Fruit fly (Drosophila melanogaster) whole organism, embryonic: Measurements from ENCODE around the gene CG33124.

Source experiments
- Adf1 ChIP-seq: fragments of 200-800 bp; sonication (Bioruptor generic); IDR thresholded peaks from 2 replicates; pipeline ENCODE4 v1.3.6; 2022; ENCODE audit warnings: missing biosample characterization, missing genetic modification characterization
- Antp ChIP-seq: fragments of 200-800 bp; sonication (Bioruptor generic); optimal IDR thresholded peaks from 3 replicates; lab custom pipeline; 2016; ENCODE audit warnings: missing biosample characterization, missing genetic modification characterization
- C15 ChIP-seq: fragments of 200-800 bp; sonication (Bioruptor generic); IDR thresholded peaks from 3 replicates; pipeline ENCODE4 v1.3.6; 2022; ENCODE audit warnings: missing biosample characterization, missing genetic modification characterization
- CG10274 ChIP-seq: fragments of 200-800 bp; sonication (Bioruptor generic); optimal IDR thresholded peaks from 3 replicates; lab custom pipeline; 2017; ENCODE audit warnings: missing biosample characterization, mild to moderate bottlenecking, missing genetic modification characterization
- CG11560 ChIP-seq: fragments of 200-800 bp; sonication (Bioruptor generic); IDR thresholded peaks from 3 replicates; pipeline ENCODE4 v1.3.6; 2022; ENCODE audit warnings: missing biosample characterization, missing genetic modification characterization
- CG12104 ChIP-seq: fragments of 200-800 bp; sonication (Bioruptor generic); optimal IDR thresholded peaks from 3 replicates; lab custom pipeline; 2016; ENCODE audit warnings: missing biosample characterization, missing genetic modification characterization
- CG12299 ChIP-seq: fragments of 200-800 bp; sonication (Bioruptor generic); optimal IDR thresholded peaks from 2 replicates; lab custom pipeline; 2018; ENCODE audit warnings: missing biosample characterization, mild to moderate bottlenecking, missing genetic modification characterization
- CG1233 ChIP-seq: fragments of 200-800 bp; sonication (Bioruptor generic); optimal IDR thresholded peaks from 4 replicates; lab custom pipeline; 2018; ENCODE audit warnings: missing biosample characterization, mild to moderate bottlenecking, missing genetic modification characterization
- CG13424 ChIP-seq: fragments of 200-800 bp; sonication (Bioruptor generic); optimal IDR thresholded peaks from 2 replicates; lab custom pipeline; 2019; ENCODE audit warnings: missing biosample characterization, mild to moderate bottlenecking, missing genetic modification characterization, moderate library complexity
- CG15601 ChIP-seq: fragments of 200-800 bp; sonication (Bioruptor generic); optimal IDR thresholded peaks from 3 replicates; lab custom pipeline; 2019; ENCODE audit warnings: missing biosample characterization, mild to moderate bottlenecking, missing genetic modification characterization, moderate library complexity
- CG16863 ChIP-seq: fragments of 200-800 bp; sonication (Bioruptor generic); optimal IDR thresholded peaks from 3 replicates; lab custom pipeline; 2016; ENCODE audit warnings: missing biosample characterization, missing genetic modification characterization
- CG17802 ChIP-seq: fragments of 200-800 bp; sonication (Bioruptor generic); optimal IDR thresholded peaks from 2 replicates; lab custom pipeline; 2018; ENCODE audit warnings: missing biosample characterization, mild to moderate bottlenecking, missing genetic modification characterization, moderate library complexity
- CG1832 ChIP-seq: fragments of 200-800 bp; sonication (Bioruptor generic); optimal IDR thresholded peaks from 2 replicates; lab custom pipeline; 2017; ENCODE audit warnings: missing biosample characterization, mild to moderate bottlenecking, missing genetic modification characterization, inconsistent platforms
- CG32767 ChIP-seq: fragments of 200-800 bp; sonication (Bioruptor generic); IDR thresholded peaks from 2 replicates; pipeline ENCODE4 v1.3.6; 2022; ENCODE audit warnings: missing biosample characterization, missing genetic modification characterization
- CG34224 ChIP-seq: fragments of 200-800 bp; sonication (Bioruptor generic); IDR thresholded peaks from 3 replicates; pipeline ENCODE4 v1.3.6; 2022; ENCODE audit warnings: missing biosample characterization, missing genetic modification characterization; ENCODE audit not compliant: partially characterized antibody
- CG34376 ChIP-seq: fragments of 200-800 bp; sonication (Bioruptor generic); optimal IDR thresholded peaks from 2 replicates; lab custom pipeline; 2018; ENCODE audit warnings: missing biosample characterization, mild to moderate bottlenecking, missing genetic modification characterization
- CG4360 ChIP-seq: fragments of 200-800 bp; sonication (Bioruptor generic); IDR thresholded peaks from 2 replicates; pipeline ENCODE4 v1.3.6; 2022; ENCODE audit warnings: missing biosample characterization, missing genetic modification characterization
- CG43689 ChIP-seq: fragments of 200-800 bp; sonication (Bioruptor generic); IDR thresholded peaks from 2 replicates; pipeline ENCODE4 v1.3.6; 2022; ENCODE audit warnings: missing biosample characterization, missing genetic modification characterization
- CG4707 ChIP-seq: fragments of 200-800 bp; sonication (Bioruptor generic); optimal IDR thresholded peaks from 2 replicates; lab custom pipeline; 2018; ENCODE audit warnings: missing biosample characterization, mild to moderate bottlenecking, missing genetic modification characterization, moderate library complexity
- CG4730 ChIP-seq: fragments of 200-800 bp; sonication (Bioruptor generic); IDR thresholded peaks from 2 replicates; pipeline ENCODE4 v1.3.6; 2022; ENCODE audit warnings: missing biosample characterization, missing genetic modification characterization
- CG4854 ChIP-seq: fragments of 200-800 bp; sonication (Bioruptor generic); optimal IDR thresholded peaks from 2 replicates; lab custom pipeline; 2016; ENCODE audit warnings: missing biosample characterization, missing genetic modification characterization, inconsistent platforms
- CG6175 ChIP-seq: fragments of 200-800 bp; sonication (Bioruptor generic); IDR thresholded peaks from 3 replicates; pipeline ENCODE4 v1.3.6; 2022; ENCODE audit warnings: missing biosample characterization, missing genetic modification characterization
- CG6689 ChIP-seq: fragments of 200-800 bp; sonication (Bioruptor generic); IDR thresholded peaks from 2 replicates; pipeline ENCODE4 v1.3.6; 2022; ENCODE audit warnings: missing biosample characterization, missing genetic modification characterization
- CG6791 ChIP-seq: fragments of 200-800 bp; sonication (Bioruptor generic); IDR thresholded peaks from 3 replicates; pipeline ENCODE4 v1.3.6; 2022; ENCODE audit warnings: missing biosample characterization, missing genetic modification characterization; ENCODE audit not compliant: partially characterized antibody
- CG8944 ChIP-seq: fragments of 200-800 bp; sonication (Bioruptor generic); optimal IDR thresholded peaks from 3 replicates; lab custom pipeline; 2016; ENCODE audit warnings: missing biosample characterization, missing genetic modification characterization
- Chrac-16 ChIP-seq: fragments of 200-800 bp; sonication (Bioruptor generic); optimal IDR thresholded peaks from 3 replicates; lab custom pipeline; 2016; ENCODE audit warnings: missing biosample characterization, missing genetic modification characterization
- Doc2 ChIP-seq: fragments of 200-800 bp; sonication (Bioruptor generic); IDR thresholded peaks from 2 replicates; pipeline ENCODE4 v1.3.6; 2022; ENCODE audit warnings: missing biosample characterization, missing genetic modification characterization
- Hey ChIP-seq: fragments of 200-800 bp; sonication (Bioruptor generic); optimal IDR thresholded peaks from 3 replicates; lab custom pipeline; 2018; ENCODE audit warnings: missing biosample characterization, mild to moderate bottlenecking, missing genetic modification characterization
- Hr78 ChIP-seq, 2 experiments: fragments of 200-800 bp in 1 of 2; fragments of >200 bp in 1 of 2; sonication (Bioruptor generic) in 1 of 2; optimal IDR thresholded peaks; 2 replicates each; lab custom pipeline; 2017 to 2019; ENCODE audit warnings: missing biosample characterization in 2 of 2, missing genetic modification characterization in 2 of 2, mild to moderate bottlenecking in 1 of 2, moderate library complexity in 1 of 2
- Mrtf ChIP-seq: fragments of 200-800 bp; sonication (Bioruptor generic); IDR thresholded peaks from 3 replicates; pipeline ENCODE4 v1.3.6; 2022; ENCODE audit warnings: missing biosample characterization, missing genetic modification characterization
- Nf-YC ChIP-seq: fragments of 200-800 bp; optimal IDR thresholded peaks from 3 replicates; lab custom pipeline; 2019; ENCODE audit warnings: missing biosample characterization, mild to moderate bottlenecking, missing genetic modification characterization, moderate library complexity
- Rfx ChIP-seq: fragments of 200-800 bp; sonication (Bioruptor generic); IDR thresholded peaks from 2 replicates; pipeline ENCODE4 v1.3.6; 2022; ENCODE audit warnings: missing biosample characterization, missing genetic modification characterization
- Taf1 ChIP-seq: fragments of 200-800 bp; sonication (Bioruptor generic); IDR thresholded peaks from 2 replicates; pipeline ENCODE4 v1.3.6; 2022; ENCODE audit warnings: missing biosample characterization, missing genetic modification characterization
- ara ChIP-seq: fragments of 200-800 bp; sonication (Bioruptor generic); IDR thresholded peaks from 2 replicates; pipeline ENCODE4 v1.3.6; 2022; ENCODE audit warnings: missing biosample characterization, missing genetic modification characterization
- crp ChIP-seq, 2 experiments: fragments of 200-800 bp; sonication (Bioruptor generic); optimal IDR thresholded peaks; 2 replicates in 1 of 2; 3 replicates in 1 of 2; lab custom pipeline; 2017; ENCODE audit warnings: missing biosample characterization in 2 of 2, missing genetic modification characterization in 2 of 2, mild to moderate bottlenecking in 1 of 2, moderate library complexity in 1 of 2
- da ChIP-seq: fragments of 200-800 bp; sonication (Bioruptor generic); optimal IDR thresholded peaks from 2 replicates; lab custom pipeline; 2016; ENCODE audit warnings: missing biosample characterization, missing genetic modification characterization
- danr ChIP-seq: fragments of 200-800 bp; sonication (Bioruptor generic); IDR thresholded peaks from 2 replicates; pipeline ENCODE4 v1.3.6; 2022; ENCODE audit warnings: missing biosample characterization, missing genetic modification characterization
- dati ChIP-seq: fragments of 200-800 bp; sonication (Bioruptor generic); IDR thresholded peaks from 2 replicates; pipeline ENCODE4 v1.3.6; 2022; ENCODE audit warnings: missing biosample characterization, missing genetic modification characterization
- en ChIP-seq: fragments of 200-800 bp; sonication (Bioruptor generic); optimal IDR thresholded peaks from 2 replicates; lab custom pipeline; 2016; ENCODE audit warnings: missing biosample characterization, missing genetic modification characterization
- gt ChIP-seq: fragments of 200-800 bp; sonication (Bioruptor generic); IDR thresholded peaks from 2 replicates; pipeline ENCODE4 v1.3.6; 2022; ENCODE audit warnings: missing biosample characterization, missing genetic modification characterization
- jing ChIP-seq: fragments of 200-800 bp; sonication (Bioruptor generic); optimal IDR thresholded peaks from 2 replicates; lab custom pipeline; 2018; ENCODE audit warnings: missing biosample characterization, mild to moderate bottlenecking, missing genetic modification characterization
- nau ChIP-seq: fragments of 200-800 bp; sonication (Bioruptor generic); optimal IDR thresholded peaks from 3 replicates; lab custom pipeline; 2017; ENCODE audit warnings: missing biosample characterization, mild to moderate bottlenecking, missing genetic modification characterization, missing genetic modification reagents
- nmo ChIP-seq: fragments of 200-800 bp; sonication (Bioruptor generic); optimal IDR thresholded peaks from 2 replicates; lab custom pipeline; 2018; ENCODE audit warnings: missing biosample characterization, mild to moderate bottlenecking, missing genetic modification characterization, moderate library complexity
- onecut ChIP-seq: fragments of 200-800 bp; sonication (Bioruptor generic); IDR thresholded peaks from 2 replicates; pipeline ENCODE4 v1.3.6; 2022; ENCODE audit warnings: missing biosample characterization, missing genetic modification characterization
- pfk ChIP-seq: fragments of 200-800 bp; sonication (Bioruptor generic); optimal IDR thresholded peaks from 2 replicates; lab custom pipeline; 2018; ENCODE audit warnings: missing biosample characterization, mild to moderate bottlenecking, missing genetic modification characterization, moderate library complexity
- pros ChIP-seq: fragments of 200-800 bp; sonication (Bioruptor generic); optimal IDR thresholded peaks from 3 replicates; lab custom pipeline; 2019; ENCODE audit warnings: missing biosample characterization, mild to moderate bottlenecking, missing genetic modification characterization, moderate library complexity
- salm ChIP-seq: fragments of 200-800 bp; sonication (Bioruptor generic); optimal IDR thresholded peaks from 2 replicates; lab custom pipeline; 2018; ENCODE audit warnings: missing biosample characterization, mild to moderate bottlenecking, missing genetic modification characterization
- sc ChIP-seq, 3 experiments: fragments of >200 bp in 2 of 3; fragments of 200-800 bp in 1 of 3; sonication (Bioruptor generic) in 1 of 3; optimal IDR thresholded peaks; 2 replicates in 2 of 3; 3 replicates in 1 of 3; lab custom pipeline; 2017; ENCODE audit warnings: mild to moderate bottlenecking in 1 of 3, missing biosample characterization in 1 of 3, missing genetic modification characterization in 1 of 3, missing genetic modification reagents in 1 of 3
- unpg ChIP-seq: fragments of 200-800 bp; sonication (Bioruptor generic); optimal IDR thresholded peaks from 3 replicates; lab custom pipeline; 2018; ENCODE audit warnings: missing biosample characterization, mild to moderate bottlenecking, missing genetic modification characterization, moderate library complexity

Gene CG33124

dm6 chr2L:2238151-2238550 is 29.2 kb upstream of the CG33124 start, which contains the start of gene Tengl3 (continued):
- no peak for TF ChIP-seq Chrac-16 (GFP tag; lab: Kevin White, UChicago)
- no peak for TF ChIP-seq CG11560 (tag; lab: Robert Waterston, UW)
- TF ChIP-seq Taf1 (GFP tag; lab: Robert Waterston, UW) = no peak
- TF ChIP-seq jing (GFP tag; lab: Kevin White, UChicago) = no peak
- no peak for TF ChIP-seq salm (tag; lab: Kevin White, UChicago)
- no peak for TF ChIP-seq crp (GFP tag; optimal IDR thresholded peaks at IDR 0.05; lab: Kevin White, UChicago)

DNA sequence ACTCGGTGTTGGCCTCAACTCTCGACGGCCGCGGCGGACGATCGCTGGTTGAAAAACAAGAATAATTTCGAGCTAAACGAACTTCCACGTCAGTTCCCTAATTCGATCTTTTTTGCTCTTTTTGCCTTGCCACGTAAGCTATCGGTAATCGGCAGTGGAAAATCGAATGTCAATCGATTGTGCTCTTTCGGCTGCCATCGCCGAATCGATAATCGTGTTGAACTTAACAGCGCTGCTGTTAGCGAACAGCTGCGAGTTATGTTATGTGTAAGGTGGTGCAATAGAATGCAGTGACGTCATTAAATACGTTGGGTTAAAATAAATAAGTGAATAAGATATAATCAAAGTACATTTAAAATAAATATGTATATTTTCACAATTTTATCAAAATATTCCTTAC is 27.8 kb upstream of the CG33124 start, which contains the start of gene Sec24CD:
Sec24CD (minus strand) TSS at position 123 of the 400 bp plus-strand sequence.
- TF ChIP-seq CG43689 (GFP tag; lab: Robert Waterston, UW) = no peak
- TF ChIP-seq CG6175 (GFP tag; lab: Robert Waterston, UW) = no peak
- TF ChIP-seq CG4854 = no peak
- no peak for TF ChIP-seq CG8944 (GFP tag; lab: Kevin White, UChicago)
- no peak for TF ChIP-seq Mrtf (GFP tag; lab: Robert Waterston, UW)
- peak; percentile 77 for TF ChIP-seq onecut (GFP tag; lab: Robert Waterston, UW)
- TF ChIP-seq CG13424 (tag; lab: Kevin White, UChicago) = no peak
- no peak for TF ChIP-seq CG10274
- TF ChIP-seq C15 (GFP tag; lab: Robert Waterston, UW) = no peak
- TF ChIP-seq CG34376 = peak; percentile 35
- TF ChIP-seq CG1832 (GFP tag; lab: Kevin White, UChicago) = no peak
- TF ChIP-seq gt (GFP tag; lab: Robert Waterston, UW) = no peak
- TF ChIP-seq Adf1 (GFP tag; lab: Robert Waterston, UW) = no peak
- no peak for TF ChIP-seq pros
- TF ChIP-seq unpg (GFP tag; lab: Kevin White, UChicago) = no peak
- TF ChIP-seq CG12104 = no peak
- no peak for TF ChIP-seq Nf-YC (tag; lab: Kevin White, UChicago)
- no peak for TF ChIP-seq CG16863
- no peak for TF ChIP-seq CG12299 (tag; lab: Kevin White, UChicago)
- no peak for TF ChIP-seq dati (GFP tag; lab: Robert Waterston, UW)
- peak; percentile 96 for TF ChIP-seq CG6791 (GFP tag; lab: Robert Waterston, UW)
- TF ChIP-seq nau (GFP tag; lab: Kevin White, UChicago) = no peak
- TF ChIP-seq CG6689 (GFP tag; lab: Robert Waterston, UW) = peak; percentile 100
- TF ChIP-seq sc (optimal IDR thresholded peaks at IDR 0.05; lab: Kevin White, UChicago) = no peak
- no peak for TF ChIP-seq sc (GFP tag; optimal IDR thresholded peaks at IDR 0.05; lab: Kevin White, UChicago)
- no peak for TF ChIP-seq CG1233
- no peak for TF ChIP-seq da (GFP tag; lab: Kevin White, UChicago)
- no peak for TF ChIP-seq CG32767 (GFP tag; lab: Robert Waterston, UW)
- no peak for TF ChIP-seq ara (GFP tag; lab: Robert Waterston, UW)
- TF ChIP-seq CG17802 (tag; lab: Kevin White, UChicago) = no peak
- peak; percentile 26; the same call in 1 of the 2 replicates for TF ChIP-seq Rfx (GFP tag; lab: Robert Waterston, UW)
- TF ChIP-seq CG34224 (GFP tag; lab: Robert Waterston, UW) = peak; percentile 98
- TF ChIP-seq nmo (GFP tag; lab: Kevin White, UChicago) = peak; percentile 22
- TF ChIP-seq danr (GFP tag; lab: Robert Waterston, UW) = no peak
- no peak for TF ChIP-seq CG4730 (GFP tag; lab: Robert Waterston, UW)
- TF ChIP-seq en (GFP tag; lab: Kevin White, UChicago) = no peak
- no peak for TF ChIP-seq Antp (GFP tag; lab: Kevin White, UChicago)
- TF ChIP-seq CG15601 (tag; lab: Kevin White, UChicago) = no peak
- no peak for TF ChIP-seq Hr78 (GFP tag; optimal IDR thresholded peaks at IDR 0.05; lab: Kevin White, UChicago)
- TF ChIP-seq Doc2 (GFP tag; lab: Robert Waterston, UW) = no peak
- TF ChIP-seq pfk (GFP tag; lab: Kevin White, UChicago) = no peak
- no peak for TF ChIP-seq CG4707
- no peak for TF ChIP-seq Hey
- TF ChIP-seq CG4360 (GFP tag; lab: Robert Waterston, UW) = no peak
